Fruit fly (Drosophila melanogaster): Measurements from ENCODE around the gene CG32071.
A peak's percentile ranks its signal among the peaks of the same experiment; 100 is the strongest.

The CG32071 gene

DNA sequence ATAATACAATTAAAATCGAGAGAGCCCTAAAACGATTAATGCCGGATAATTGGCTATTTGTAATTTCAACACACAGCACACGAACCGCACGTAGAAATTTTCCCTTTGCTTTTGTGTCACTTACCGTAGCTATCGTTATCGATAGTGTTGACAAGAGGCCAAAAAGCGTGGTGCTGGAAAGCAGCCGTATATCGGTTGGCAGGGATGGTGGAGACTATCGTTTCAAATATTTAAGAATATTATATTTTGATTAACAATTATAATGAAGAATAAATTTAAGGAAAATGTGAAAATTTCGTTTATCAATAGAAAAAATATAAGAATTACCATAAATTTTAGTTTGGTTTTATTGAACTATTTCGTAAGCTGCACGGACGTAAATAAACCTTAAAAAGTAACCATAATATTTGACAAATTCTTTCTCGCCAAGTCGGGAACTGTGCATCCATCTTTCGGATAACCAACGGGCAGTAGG is 10.6 kb downstream of the CG32071 start, which contains the start of gene JIL-1 (continued):
- TF ChIP-seq scrt (GFP tag; optimal IDR thresholded peaks at IDR 0.05) = no peak
- peak; percentile 67 for TF ChIP-seq H2.0 (GFP tag; IDR thresholded peaks at IDR 0.05)
- peak; percentile 64 for TF ChIP-seq sna (GFP tag; IDR thresholded peaks at IDR 0.05; ENCODE audit: partially characterized antibody)
- no peak for TF ChIP-seq maf-S (GFP tag; optimal IDR thresholded peaks at IDR 0.05)
- peak; percentile 32 for TF ChIP-seq kay (GFP tag; optimal IDR thresholded peaks at IDR 0.05)
- TF ChIP-seq CoRest (tag; optimal IDR thresholded peaks at IDR 0.05) = peak; percentile 60
- TF ChIP-seq zen (tag; optimal IDR thresholded peaks at IDR 0.05) = peak; percentile 55
- TF ChIP-seq pum (GFP tag; optimal IDR thresholded peaks at IDR 0.05) = peak; percentile 1
- TF ChIP-seq CG34422 (GFP tag; IDR thresholded peaks at IDR 0.05) = peak; percentile 81
- TF ChIP-seq stc (GFP tag; IDR thresholded peaks at IDR 0.05) = peak; percentile 39; the same call in 1 of the 2 replicates
- TF ChIP-seq PHDP (tag; optimal IDR thresholded peaks at IDR 0.05) = peak; percentile 43
- no peak for TF ChIP-seq CG9876 (GFP tag; optimal IDR thresholded peaks at IDR 0.05)
- peak; percentile 42 for TF ChIP-seq Sox102F (GFP tag; optimal IDR thresholded peaks at IDR 0.05)
- TF ChIP-seq CG7839 (tag; optimal IDR thresholded peaks at IDR 0.05) = peak; percentile 79
- TF ChIP-seq sens-2 (GFP tag; IDR thresholded peaks at IDR 0.05) = no peak
- peak; percentile 64 for TF ChIP-seq vfl (GFP tag; optimal IDR thresholded peaks at IDR 0.05)
- TF ChIP-seq CG2199 (GFP tag; IDR thresholded peaks at IDR 0.05) = 0 out of 3 replicates have a peak, but pooled peaks have one; percentile 26
- peak; percentile 62 for TF ChIP-seq CG17359 (tag; optimal IDR thresholded peaks at IDR 0.05)
- peak; percentile 86 for TF ChIP-seq B-H2 (GFP tag; optimal IDR thresholded peaks at IDR 0.05)
- TF ChIP-seq pb (GFP tag; optimal IDR thresholded peaks at IDR 0.05) = no peak
- peak; percentile 39 for TF ChIP-seq BtbVII (GFP tag; optimal IDR thresholded peaks at IDR 0.05)
- peak; percentile 61 for TF ChIP-seq CG17361 (GFP tag; IDR thresholded peaks at IDR 0.05)
- TF ChIP-seq CG33213 (GFP tag; optimal IDR thresholded peaks at IDR 0.05) = peak; percentile 58
- TF ChIP-seq Nf-YA (GFP tag; IDR thresholded peaks at IDR 0.05) = peak; percentile 9; the same call in 1 of the 2 replicates
- TF ChIP-seq MTF-1 (GFP tag; optimal IDR thresholded peaks at IDR 0.05; ENCODE audit: borderline replicate concordance) = no peak
- TF ChIP-seq gcm2 (GFP tag; optimal IDR thresholded peaks at IDR 0.05) = no peak
- peak; percentile 26 for TF ChIP-seq Abd-B (GFP tag; optimal IDR thresholded peaks at IDR 0.05)
- no peak for TF ChIP-seq tll (GFP tag; optimal IDR thresholded peaks at IDR 0.05)
- no peak for TF ChIP-seq mirr (GFP tag; optimal IDR thresholded peaks at IDR 0.05)
- TF ChIP-seq CG6175 (GFP tag; IDR thresholded peaks at IDR 0.05) = peak; percentile 71; the same call in 2 of the 3 replicates
- TF ChIP-seq ttk (GFP tag; IDR thresholded peaks at IDR 0.05) = peak; percentile 37; the same call in 1 of the 2 replicates
- TF ChIP-seq gsb (GFP tag; IDR thresholded peaks at IDR 0.05) = peak; percentile 28; the same call in 1 of the 2 replicates
- TF ChIP-seq so (GFP tag; IDR thresholded peaks at IDR 0.05) = peak; percentile 28; the same call in 2 of the 3 replicates
- TF ChIP-seq mld (GFP tag; IDR thresholded peaks at IDR 0.05; ENCODE audit: partially characterized antibody) = peak; percentile 79
- TF ChIP-seq corto (GFP tag; optimal IDR thresholded peaks at IDR 0.05) = no peak
- peak; percentile 72; the same call in 1 of the 2 replicates for TF ChIP-seq CG16779 (GFP tag; IDR thresholded peaks at IDR 0.05)
- peak; percentile 69 for TF ChIP-seq Doc3 (GFP tag; IDR thresholded peaks at IDR 0.05; ENCODE audit: partially characterized antibody)
- peak; percentile 95 for TF ChIP-seq Med (GFP tag)
- TF ChIP-seq nau (GFP tag; optimal IDR thresholded peaks at IDR 0.05) = no peak
- TF ChIP-seq CG1792 (GFP tag; optimal IDR thresholded peaks at IDR 0.05) = peak; percentile 4
- TF ChIP-seq insv (GFP tag; optimal IDR thresholded peaks at IDR 0.05) = no peak
- TF ChIP-seq hb (GFP tag; IDR thresholded peaks at IDR 0.05; ENCODE audit: partially characterized antibody) = peak; percentile 77
- TF ChIP-seq Mes4 (GFP tag; optimal IDR thresholded peaks at IDR 0.05) = no peak
- TF ChIP-seq pan (optimal IDR thresholded peaks at IDR 0.05) = no peak
- peak in 1 of 2 experiments; percentile 68 for TF ChIP-seq pan (GFP tag; optimal IDR thresholded peaks at IDR 0.05 in 1 of 2, IDR thresholded peaks at IDR 0.05 in 1 of 2)
- TF ChIP-seq gcm (GFP tag; optimal IDR thresholded peaks at IDR 0.05) = no peak
- TF ChIP-seq Oli (tag; optimal IDR thresholded peaks at IDR 0.05) = peak; percentile 35
- TF ChIP-seq CG9727 (GFP tag; optimal IDR thresholded peaks at IDR 0.05) = peak; percentile 28
- TF ChIP-seq wor (GFP tag; IDR thresholded peaks at IDR 0.05) = 0 out of 2 replicates have a peak, but pooled peaks have one; percentile 11
- TF ChIP-seq Mrtf (GFP tag; IDR thresholded peaks at IDR 0.05) = peak; percentile 55; the same call in 1 of the 3 replicates

Measured in whole organism, embryonic.